Fruit fly (Drosophila melanogaster) whole organism, adult: ENCODE results near the gene CG18259.

Experiments
- CG11617 ChIP-seq: fragments of 200-800 bp; sonication (Bioruptor generic); optimal IDR thresholded peaks from 2 replicates; lab custom pipeline; 2017; ENCODE audit warnings: mild to moderate bottlenecking, missing biosample characterization, missing genetic modification reagents, missing genetic modification characterization
- CG12768 ChIP-seq: fragments of 200-800 bp; sonication (Bioruptor generic); optimal IDR thresholded peaks from 2 replicates; lab custom pipeline; 2017; ENCODE audit warnings: missing biosample characterization, missing genetic modification characterization, mild to moderate bottlenecking, moderate library complexity, missing genetic modification reagents
- CG14711 ChIP-seq: fragments of 200-800 bp; sonication (Bioruptor generic); optimal IDR thresholded peaks from 2 replicates; lab custom pipeline; 2018; ENCODE audit warnings: missing biosample characterization, mild to moderate bottlenecking, missing genetic modification characterization, moderate library complexity
- CG1620 ChIP-seq: fragments of 200-800 bp; sonication (Bioruptor generic); optimal IDR thresholded peaks from 2 replicates; lab custom pipeline; 2016; ENCODE audit warnings: missing biosample characterization, missing genetic modification characterization
- CG33017 ChIP-seq: fragments of 200-800 bp; sonication (Bioruptor generic); optimal IDR thresholded peaks from 2 replicates; lab custom pipeline; 2018; ENCODE audit warnings: missing biosample characterization, mild to moderate bottlenecking, missing genetic modification characterization, moderate library complexity
- CG5204 ChIP-seq: fragments of 200-800 bp; sonication (Bioruptor generic); optimal IDR thresholded peaks from 2 replicates; lab custom pipeline; 2016; ENCODE audit warnings: missing biosample characterization, missing genetic modification characterization
- CG7045 ChIP-seq: fragments of 200-800 bp; sonication (Bioruptor generic); optimal IDR thresholded peaks from 2 replicates; lab custom pipeline; 2017; ENCODE audit warnings: missing biosample characterization, mild to moderate bottlenecking, missing genetic modification characterization
- CG7101 ChIP-seq: fragments of 200-800 bp; sonication (Bioruptor generic); optimal IDR thresholded peaks from 2 replicates; lab custom pipeline; 2018; ENCODE audit warnings: missing biosample characterization, mild to moderate bottlenecking, missing genetic modification characterization, moderate library complexity
- Clk ChIP-seq: fragments of 200-800 bp; sonication (Bioruptor generic); optimal IDR thresholded peaks from 2 replicates; lab custom pipeline; 2017; ENCODE audit warnings: missing biosample characterization, missing genetic modification characterization
- Crg-1 ChIP-seq: fragments of 200-800 bp; sonication (Bioruptor generic); optimal IDR thresholded peaks from 2 replicates; lab custom pipeline; 2016; ENCODE audit warnings: missing biosample characterization, missing genetic modification characterization
- Hr96 ChIP-seq: fragments of 200-800 bp; sonication (Bioruptor generic); optimal IDR thresholded peaks from 2 replicates; lab custom pipeline; 2016; ENCODE audit warnings: missing biosample characterization, missing genetic modification characterization
- Mnt ChIP-seq: fragments of 200-800 bp; sonication (Bioruptor generic); optimal IDR thresholded peaks from 2 replicates; lab custom pipeline; 2016; ENCODE audit warnings: missing biosample characterization, mild to moderate bottlenecking, missing genetic modification characterization
- bab1 ChIP-seq: fragments of 200-800 bp; sonication (Bioruptor generic); optimal IDR thresholded peaks from 3 replicates; lab custom pipeline; 2019; ENCODE audit warnings: missing biosample characterization, mild to moderate bottlenecking, missing genetic modification characterization, moderate library complexity
- cic ChIP-seq: fragments of 200-800 bp; sonication (Bioruptor generic); optimal IDR thresholded peaks from 2 replicates; lab custom pipeline; 2017; ENCODE audit warnings: missing biosample characterization, mild to moderate bottlenecking, missing genetic modification characterization, moderate library complexity
- cnc ChIP-seq, 2 experiments: fragments of >200 bp; optimal IDR thresholded peaks; 2 replicates each; lab custom pipeline; 2017
- kay ChIP-seq: fragments of 200-800 bp; sonication (Bioruptor generic); peaks from one replicate; lab custom pipeline; 2016; ENCODE audit warnings: missing biosample characterization, missing genetic modification characterization, borderline replicate concordance
- ovo ChIP-seq: fragments of 200-800 bp; sonication (Bioruptor generic); optimal IDR thresholded peaks from 2 replicates; lab custom pipeline; 2016; ENCODE audit warnings: missing biosample characterization, missing genetic modification characterization
- pad ChIP-seq: fragments of 200-800 bp; sonication (Bioruptor generic); optimal IDR thresholded peaks from 3 replicates; lab custom pipeline; 2017; ENCODE audit warnings: missing biosample characterization, missing genetic modification characterization, mild to moderate bottlenecking, moderate library complexity, missing genetic modification reagents
- tj ChIP-seq: fragments of 200-800 bp; sonication (Bioruptor generic); optimal IDR thresholded peaks from 3 replicates; lab custom pipeline; 2017; ENCODE audit warnings: missing biosample characterization, mild to moderate bottlenecking, missing genetic modification characterization, moderate library complexity
- toe ChIP-seq: fragments of 200-800 bp; sonication (Bioruptor generic); optimal IDR thresholded peaks from 2 replicates; lab custom pipeline; 2016; ENCODE audit warnings: missing biosample characterization, missing genetic modification characterization

The CG18259 gene

dm6 chrX:18805036-18805435 is 21.7 kb upstream of the CG18259 start:
- no peak for TF ChIP-seq CG7045 (GFP tag; lab: Kevin White, UChicago)
- TF ChIP-seq pad (GFP tag; lab: Kevin White, UChicago) = no peak
- no peak for TF ChIP-seq tj (GFP tag; lab: Kevin White, UChicago)

dm6 chrX:18801293-18801692 is 18.0 kb upstream of the CG18259 start:
- no peak for TF ChIP-seq CG5204 (GFP tag; lab: Kevin White, UChicago)

- TF ChIP-seq tj (GFP tag; lab: Kevin White, UChicago) (no peak), CG7101 (tag; lab: Kevin White, UChicago) (no peak), Crg-1 (GFP tag; lab: Kevin White, UChicago) (no peak), Clk (GFP tag; lab: Kevin White, UChicago) (no peak)
Measured at dm6 chrX:18800167-18800566, 16.9 kb upstream of the CG18259 start.

dm6 chrX:18799307-18799855 is 16.1 kb upstream of the CG18259 start:
- no peak for TF ChIP-seq CG33017 (tag; lab: Kevin White, UChicago)
- no peak for TF ChIP-seq CG7045 (GFP tag; lab: Kevin White, UChicago)
- TF ChIP-seq cnc (optimal IDR thresholded peaks at IDR 0.05; lab: Kevin White, UChicago) = no peak
- no peak for TF ChIP-seq Clk (GFP tag; lab: Kevin White, UChicago)
- no peak for TF ChIP-seq tj (GFP tag; lab: Kevin White, UChicago)
- no peak for TF ChIP-seq Mnt (GFP tag; lab: Kevin White, UChicago)
- no peak for TF ChIP-seq CG12768 (GFP tag; lab: Kevin White, UChicago)
- no peak for TF ChIP-seq CG5204 (GFP tag; lab: Kevin White, UChicago)
- TF ChIP-seq ovo (GFP tag; lab: Kevin White, UChicago) = no peak
- no peak for TF ChIP-seq CG14711 (tag; lab: Kevin White, UChicago)
- TF ChIP-seq CG11617 (GFP tag; lab: Kevin White, UChicago) = no peak
- TF ChIP-seq bab1 (GFP tag; lab: Kevin White, UChicago) = no peak
- TF ChIP-seq CG7101 (tag; lab: Kevin White, UChicago) = no peak
- TF ChIP-seq toe (GFP tag; lab: Kevin White, UChicago) = no peak
- TF ChIP-seq Crg-1 (GFP tag; lab: Kevin White, UChicago) = no peak
- TF ChIP-seq CG1620 (GFP tag; lab: Kevin White, UChicago) = no peak
- TF ChIP-seq kay (GFP tag; lab: Kevin White, UChicago) = no peak
- TF ChIP-seq cic (GFP tag; lab: Kevin White, UChicago) = no peak

dm6 chrX:18797567-18797966 is 14.3 kb upstream of the CG18259 start, which contains the start of gene bnb:
Gene bnb (minus strand): TSS chrX:18797687.
- TF ChIP-seq Mnt (GFP tag; lab: Kevin White, UChicago) (no peak), pad (GFP tag; lab: Kevin White, UChicago) (no peak), CG1620 (GFP tag; lab: Kevin White, UChicago) (no peak), CG7045 (GFP tag; lab: Kevin White, UChicago) (no peak), CG14711 (tag; lab: Kevin White, UChicago) (no peak), Hr96 (GFP tag; lab: Kevin White, UChicago) (no peak), CG5204 (GFP tag; lab: Kevin White, UChicago) (no peak), bab1 (GFP tag; lab: Kevin White, UChicago) (no peak), cnc (optimal IDR thresholded peaks at IDR 0.05; lab: Kevin White, UChicago) (no peak)

dm6 chrX:18791368-18791767 is 8.1 kb upstream of the CG18259 start, which contains the start of gene Atg101:
Gene Atg101 (plus strand): TSS chrX:18791668.
- TF ChIP-seq cic (GFP tag; lab: Kevin White, UChicago) (no peak), Hr96 (GFP tag; lab: Kevin White, UChicago) (no peak), CG14711 (tag; lab: Kevin White, UChicago) (no peak), CG11617 (GFP tag; lab: Kevin White, UChicago) (no peak), bab1 (GFP tag; lab: Kevin White, UChicago) (no peak), cnc (optimal IDR thresholded peaks at IDR 0.05; lab: Kevin White, UChicago) (no peak), CG33017 (tag; lab: Kevin White, UChicago) (no peak), Clk (GFP tag; lab: Kevin White, UChicago) (no peak), Crg-1 (GFP tag; lab: Kevin White, UChicago) (no peak), Mnt (GFP tag; lab: Kevin White, UChicago) (no peak), toe (GFP tag; lab: Kevin White, UChicago) (no peak), CG5204 (GFP tag; lab: Kevin White, UChicago) (no peak), pad (GFP tag; lab: Kevin White, UChicago) (no peak), CG7101 (tag; lab: Kevin White, UChicago) (no peak), CG7045 (GFP tag; lab: Kevin White, UChicago) (no peak), tj (GFP tag; lab: Kevin White, UChicago) (no peak), CG1620 (GFP tag; lab: Kevin White, UChicago) (no peak)
